Worm (Caenorhabditis elegans) whole organism, young adult: ENCODE results near the gene F19F10.3.

Experiments used
- B0019.2 ChIP-seq: fragments of 200-800 bp; sonication (Bioruptor generic); conservative IDR thresholded peaks from 2 replicates; pipeline ENCODE4 v1.3.6; 2022; ENCODE audit warnings: missing genetic modification reagents, missing genetic modification characterization, missing compliant biosample characterization
- C06A6.2 ChIP-seq: fragments of 200-800 bp; sonication (Bioruptor generic); conservative IDR thresholded peaks from 2 replicates; pipeline ENCODE4 v1.3.6; 2022; ENCODE audit warnings: missing genetic modification characterization, missing compliant biosample characterization
- F57A8.1 ChIP-seq: fragments of 200-800 bp; sonication (Bioruptor generic); optimal IDR thresholded peaks from 2 replicates; lab custom pipeline; 2018; ENCODE audit warnings: mild to moderate bottlenecking, missing genetic modification characterization, moderate library complexity, missing compliant biosample characterization
- F57C9.4 ChIP-seq: sonication (generic microtip); optimal IDR thresholded peaks from 2 replicates; lab custom pipeline; 2017; ENCODE audit warnings: mild to moderate bottlenecking, missing genetic modification characterization, missing compliant biosample characterization
- K11D2.4 ChIP-seq: fragments of 200-800 bp; sonication (Bioruptor generic); IDR thresholded peaks from 2 replicates; pipeline ENCODE4 v1.3.6; 2022; ENCODE audit warnings: missing genetic modification reagents, missing genetic modification characterization, missing compliant biosample characterization
- Y95B8A.8 ChIP-seq: fragments of 200-800 bp; sonication (Bioruptor generic); IDR thresholded peaks from 2 replicates; pipeline ENCODE4 v1.3.6; 2022; ENCODE audit warnings: missing genetic modification reagents, missing genetic modification characterization, missing compliant biosample characterization
- akir-1 ChIP-seq: fragments of 200-800 bp; sonication (Bioruptor generic); optimal IDR thresholded peaks from 2 replicates; lab custom pipeline; 2018; ENCODE audit warnings: mild to moderate bottlenecking, missing genetic modification characterization, moderate library complexity, missing compliant biosample characterization
- atf-7 ChIP-seq: sonication (generic microtip); optimal IDR thresholded peaks from 2 replicates; lab custom pipeline; 2017; ENCODE audit warnings: mild to moderate bottlenecking, missing genetic modification characterization, missing compliant biosample characterization
- bed-2 ChIP-seq: fragments of 200-800 bp; sonication (Bioruptor generic); IDR thresholded peaks from 2 replicates; pipeline ENCODE4 v1.3.6; 2022; ENCODE audit warnings: missing genetic modification reagents, missing genetic modification characterization, missing compliant biosample characterization
- ccch-3 ChIP-seq: fragments of 200-800 bp; sonication (Bioruptor generic); optimal IDR thresholded peaks from 2 replicates; lab custom pipeline; 2018; ENCODE audit warnings: mild to moderate bottlenecking, missing genetic modification characterization, missing compliant biosample characterization
- ceh-27 ChIP-seq: fragments of 200-800 bp; sonication (Bioruptor generic); optimal IDR thresholded peaks from 2 replicates; lab custom pipeline; 2018; ENCODE audit warnings: mild to moderate bottlenecking, missing genetic modification characterization, moderate library complexity, missing compliant biosample characterization
- ceh-40 ChIP-seq: fragments of 200-800 bp; sonication (Bioruptor generic); IDR thresholded peaks from 2 replicates; pipeline ENCODE4 v1.3.6; 2022; ENCODE audit warnings: missing genetic modification characterization, missing compliant biosample characterization
- ceh-58 ChIP-seq: fragments of 200-800 bp; sonication (Bioruptor generic); IDR thresholded peaks from 2 replicates; pipeline ENCODE4 v1.3.6; 2022; ENCODE audit warnings: missing genetic modification characterization, missing compliant biosample characterization
- dox-1 ChIP-seq: fragments of 200-800 bp; sonication (Bioruptor generic); IDR thresholded peaks from 2 replicates; pipeline ENCODE4 v1.3.6; 2022; ENCODE audit warnings: missing genetic modification reagents, missing genetic modification characterization, missing compliant biosample characterization
- dpff-1 ChIP-seq: sonication (generic microtip); optimal IDR thresholded peaks from 2 replicates; lab custom pipeline; 2017; ENCODE audit warnings: mild to moderate bottlenecking, missing genetic modification characterization, missing compliant biosample characterization
- egrh-3 ChIP-seq: fragments of 200-800 bp; sonication (Bioruptor generic); IDR thresholded peaks from 2 replicates; pipeline ENCODE4 v1.3.6; 2022; ENCODE audit warnings: missing genetic modification reagents, missing genetic modification characterization, missing compliant biosample characterization
- gei-17 ChIP-seq: fragments of 200-800 bp; sonication (Bioruptor generic); optimal IDR thresholded peaks from 2 replicates; lab custom pipeline; 2018; ENCODE audit warnings: mild to moderate bottlenecking, missing genetic modification characterization, missing compliant biosample characterization
- hlh-26 ChIP-seq: fragments of 200-800 bp; sonication (Bioruptor generic); conservative IDR thresholded peaks from 2 replicates; pipeline ENCODE4 v1.3.6; 2022; ENCODE audit warnings: missing genetic modification reagents, missing genetic modification characterization, missing compliant biosample characterization
- hmg-1.2 ChIP-seq: fragments of 200-800 bp; sonication (Bioruptor generic); IDR thresholded peaks from 2 replicates; pipeline ENCODE4 v1.3.6; 2022; ENCODE audit warnings: missing genetic modification reagents, missing genetic modification characterization, missing compliant biosample characterization
- hmg-20 ChIP-seq: fragments of 200-800 bp; sonication (Bioruptor generic); IDR thresholded peaks from 2 replicates; pipeline ENCODE4 v1.3.6; 2022; ENCODE audit warnings: missing genetic modification reagents, missing genetic modification characterization, missing compliant biosample characterization
- hsf-1 ChIP-seq: fragments of 200-800 bp; sonication (Bioruptor generic); IDR thresholded peaks from 2 replicates; pipeline ENCODE4 v1.3.6; 2022; ENCODE audit warnings: missing genetic modification reagents, missing genetic modification characterization, missing compliant biosample characterization
- lag-1 ChIP-seq: fragments of 200-800 bp; sonication (Bioruptor generic); IDR thresholded peaks from 2 replicates; pipeline ENCODE4 v1.3.6; 2022; ENCODE audit warnings: missing genetic modification reagents, missing genetic modification characterization, missing compliant biosample characterization
- let-526 ChIP-seq: fragments of 200-800 bp; sonication (Bioruptor generic); IDR thresholded peaks from 2 replicates; pipeline ENCODE4 v1.3.6; 2022; ENCODE audit warnings: missing genetic modification reagents, missing genetic modification characterization, missing compliant biosample characterization
- lin-35 ChIP-seq, 3 experiments: fragments of 150-350 bp in 2 of 3; sonication (generic microtip) in 1 of 3; optimal IDR thresholded peaks; 2 replicates each; lab custom pipeline; 2014 to 2018; ENCODE audit warnings: missing biosample characterization in 3 of 3, missing genetic modification characterization in 3 of 3, missing genetic modification reagents in 3 of 3
- nhr-120 ChIP-seq: fragments of 200-800 bp; sonication (Bioruptor generic); IDR thresholded peaks from 2 replicates; pipeline ENCODE4 v1.3.6; 2022; ENCODE audit warnings: missing genetic modification characterization, missing compliant biosample characterization
- nhr-179 ChIP-seq: sonication (generic microtip); optimal IDR thresholded peaks from 2 replicates; lab custom pipeline; 2016; ENCODE audit warnings: mild to moderate bottlenecking, missing genetic modification characterization, missing compliant biosample characterization
- nhr-80 ChIP-seq: sonication (generic microtip); optimal IDR thresholded peaks from 2 replicates; lab custom pipeline; 2016; ENCODE audit warnings: missing genetic modification characterization, missing compliant biosample characterization
- pbrm-1 ChIP-seq: fragments of 200-800 bp; sonication (Bioruptor generic); IDR thresholded peaks from 2 replicates; pipeline ENCODE4 v1.3.6; 2022; ENCODE audit warnings: missing genetic modification reagents, missing genetic modification characterization, missing compliant biosample characterization
- pha-4 ChIP-seq: fragments of 150-350 bp; sonication (generic microtip); optimal IDR thresholded peaks from 2 replicates; lab custom pipeline; 2014; ENCODE audit warnings: missing biosample characterization, missing genetic modification reagents, missing genetic modification characterization
- rcor-1 ChIP-seq: fragments of 200-800 bp; sonication (Bioruptor generic); IDR thresholded peaks from 2 replicates; pipeline ENCODE4 v1.3.6; 2022; ENCODE audit warnings: missing genetic modification reagents, missing genetic modification characterization, missing compliant biosample characterization
- repo-1 ChIP-seq: sonication (generic microtip); optimal IDR thresholded peaks from 2 replicates; lab custom pipeline; 2017; ENCODE audit warnings: mild to moderate bottlenecking, missing genetic modification characterization, missing compliant biosample characterization
- rpc-1 ChIP-seq, 2 experiments: fragments of 150-350 bp in 1 of 2; sonication (generic microtip) in 1 of 2; optimal IDR thresholded peaks; 2 replicates each; lab custom pipeline; 2014 to 2018; ENCODE audit warnings: missing biosample characterization in 1 of 2, missing genetic modification characterization in 1 of 2, missing genetic modification reagents in 1 of 2, missing genotype in 1 of 2
- sea-2 ChIP-seq: fragments of 200-800 bp; sonication (Bioruptor generic); IDR thresholded peaks from 2 replicates; pipeline ENCODE4 v1.3.6; 2022; ENCODE audit warnings: missing genetic modification characterization, missing compliant biosample characterization
- snpc-4 ChIP-seq, 5 experiments: fragments of 150-350 bp in 1 of 5; sonication (generic microtip) in 4 of 5; optimal IDR thresholded peaks; 2 replicates each; lab custom pipeline; 2014 to 2018; ENCODE audit warnings: missing genetic modification characterization in 5 of 5, missing biosample characterization in 3 of 5, antibody characterized with exemption in 2 of 5, mild to moderate bottlenecking in 2 of 5, missing compliant biosample characterization in 2 of 5, missing genotype in 2 of 5, moderate library complexity in 2 of 5, missing genetic modification reagents in 1 of 5
- unc-130 ChIP-seq: sonication (generic microtip); optimal IDR thresholded peaks from 2 replicates; lab custom pipeline; 2016; ENCODE audit warnings: missing genetic modification reagents, missing genetic modification characterization, missing compliant biosample characterization
- unc-62 ChIP-seq: fragments of 150-350 bp; optimal IDR thresholded peaks from 2 replicates; lab custom pipeline; 2014; ENCODE audit warnings: missing biosample characterization, missing genetic modification reagents, missing genetic modification characterization
- ztf-22 ChIP-seq: fragments of 200-800 bp; sonication (Bioruptor generic); optimal IDR thresholded peaks from 2 replicates; lab custom pipeline; 2018; ENCODE audit warnings: mild to moderate bottlenecking, missing genetic modification characterization, moderate library complexity, missing compliant biosample characterization
- ztf-26 ChIP-seq: sonication (generic microtip); optimal IDR thresholded peaks from 2 replicates; lab custom pipeline; 2017; ENCODE audit warnings: missing genetic modification characterization, missing compliant biosample characterization

Gene F19F10.3

ce11 chrV:7527153-7527552, 24.8 kb upstream of the F19F10.3 start, which contains the start of gene C54F6.17:
Gene C54F6.17, plus strand, starts transcription at chrV:7527453.
- TF ChIP-seq Y95B8A.8 (GFP tag; lab: Robert Waterston, UW) (no peak), F57A8.1 (GFP tag; lab: Kevin White, UChicago) (no peak), repo-1 (no peak), dpff-1 (no peak), hsf-1 (GFP tag; lab: Robert Waterston, UW) (no peak), K11D2.4 (no peak), F57C9.4 (tag; lab: Kevin White, UChicago) (no peak), nhr-120 (GFP tag; lab: Robert Waterston, UW) (no peak), egrh-3 (GFP tag; lab: Robert Waterston, UW) (no peak), bed-2 (GFP tag; lab: Robert Waterston, UW) (no peak), unc-62 (GFP tag; lab: Kevin White, UChicago) (no peak)
- TF ChIP-seq, all 124 proteins: peak for 0

- TF ChIP-seq atf-7 (no peak), snpc-4 (GFP tag; optimal IDR thresholded peaks at IDR 0.05; lab: Kevin White, UChicago) (no peak), snpc-4 (tag; optimal IDR thresholded peaks at IDR 0.05; lab: Kevin White, UChicago) (no peak), C06A6.2 (no peak), pha-4 (tag; lab: Kevin White, UChicago) (no peak), F57A8.1 (GFP tag; lab: Kevin White, UChicago) (no peak), nhr-80 (tag; lab: Kevin White, UChicago) (no peak), gei-17 (GFP tag; lab: Kevin White, UChicago) (no peak), sea-2 (no peak), akir-1 (GFP tag; lab: Kevin White, UChicago) (no peak), ceh-40 (GFP tag; lab: Robert Waterston, UW) (no peak), lin-35 (GFP tag; optimal IDR thresholded peaks at IDR 0.05; lab: Kevin White, UChicago) (no peak), ceh-27 (GFP tag; lab: Kevin White, UChicago) (no peak)
Measured at ce11 chrV:7528816-7529215, 23.1 kb upstream of the F19F10.3 start, which contains the start of gene C54F6.5. Gene C54F6.5, plus strand, starts transcription at chrV:7529116.

ce11 chrV:7529840-7530239, 22.1 kb upstream of the F19F10.3 start, which contains the start of gene swt-2:
Gene swt-2, plus strand, starts transcription at chrV:7530140.
- TF ChIP-seq hmg-20: no peak
- TF ChIP-seq nhr-179: no peak
- no peak for TF ChIP-seq F57A8.1 (GFP tag; lab: Kevin White, UChicago)
- no peak for TF ChIP-seq let-526
- TF ChIP-seq gei-17 (GFP tag; lab: Kevin White, UChicago): no peak
- no peak for TF ChIP-seq hmg-1.2
- TF ChIP-seq B0019.2 (GFP tag; lab: Robert Waterston, UW): no peak
- TF ChIP-seq lag-1: no peak
- no peak for TF ChIP-seq K11D2.4

ce11 chrV:7532947-7533346, 19.0 kb upstream of the F19F10.3 start, which contains the start of gene C54F6.3:
Gene C54F6.3, plus strand, starts transcription at chrV:7533247.
- TF ChIP-seq rpc-1 (optimal IDR thresholded peaks at IDR 0.05; lab: Kevin White, UChicago) (no peak), rpc-1 (tag; optimal IDR thresholded peaks at IDR 0.05; lab: Kevin White, UChicago) (no peak), ztf-22 (GFP tag; lab: Kevin White, UChicago) (no peak), dox-1 (GFP tag; lab: Robert Waterston, UW) (no peak), unc-130 (GFP tag; lab: Kevin White, UChicago) (no peak)

- no peak for TF ChIP-seq ccch-3
- TF ChIP-seq pbrm-1 (GFP tag; lab: Robert Waterston, UW): no peak
- no peak for TF ChIP-seq ceh-58
- TF ChIP-seq F57A8.1 (GFP tag; lab: Kevin White, UChicago): no peak
- no peak for TF ChIP-seq rcor-1
- no peak for TF ChIP-seq ztf-26 (tag; lab: Kevin White, UChicago)
- no peak for TF ChIP-seq hlh-26 (GFP tag; lab: Robert Waterston, UW)
- no peak for TF ChIP-seq hsf-1 (GFP tag; lab: Robert Waterston, UW)
- TF ChIP-seq, all 124 proteins: peak for 0
Measured at ce11 chrV:7538018-7538417, 13.9 kb upstream of the F19F10.3 start, which contains the start of gene C54F6.12. Gene C54F6.12, minus strand, starts transcription at chrV:7538118.
